Worm (Caenorhabditis elegans) whole organism, L3 larva: ENCODE data around the gene egl-43.

ENCODE experiments used
- ama-1 ChIP-seq: fragments of 150-350 bp; optimal IDR thresholded peaks from 2 replicates; lab custom pipeline; 2018
- elt-2 ChIP-seq: sonication (generic microtip); optimal IDR thresholded peaks from 2 replicates; lab custom pipeline; 2016; ENCODE audit warnings: missing genetic modification reagents, mild to moderate bottlenecking, missing genetic modification characterization, missing compliant biosample characterization
- mdl-1 ChIP-seq: fragments of 150-350 bp; optimal IDR thresholded peaks from 2 replicates; lab custom pipeline; 2014; ENCODE audit warnings: missing biosample characterization, missing genetic modification characterization
- nhr-76 ChIP-seq: fragments of 150-350 bp; sonication (generic microtip); optimal IDR thresholded peaks from 5 replicates; lab custom pipeline; 2014; ENCODE audit warnings: missing biosample characterization, missing genetic modification characterization
- skn-1 ChIP-seq: fragments of 150-350 bp; optimal IDR thresholded peaks from 2 replicates; lab custom pipeline; 2014; ENCODE audit warnings: missing biosample characterization, missing genetic modification characterization
- ztf-11 ChIP-seq: fragments of 150-350 bp; optimal IDR thresholded peaks from 2 replicates; lab custom pipeline; 2014; ENCODE audit warnings: missing biosample characterization, missing genetic modification characterization

DNA sequence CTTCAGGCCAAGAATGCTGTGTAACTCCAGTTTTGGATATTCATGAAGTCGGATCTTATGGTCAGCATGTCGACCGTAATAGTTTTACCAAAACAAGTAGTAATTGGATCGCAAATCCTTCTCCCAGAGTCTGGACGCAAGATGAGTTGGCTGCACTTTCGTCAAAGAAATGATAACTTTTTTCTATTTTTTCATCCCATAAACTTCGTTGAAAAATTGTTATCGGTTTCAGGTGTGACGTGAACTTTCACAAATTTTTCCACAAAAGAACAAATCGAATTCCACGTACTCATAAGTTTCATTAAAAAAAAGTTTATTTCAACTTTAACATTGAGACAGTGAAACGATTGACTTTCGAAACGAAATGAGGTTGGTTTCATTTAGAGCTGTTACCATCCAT is 52.9 kb downstream of the egl-43 start, which contains the start of gene ZK892.5:
- TF ChIP-seq nhr-76 (tag; lab: Kevin White, UChicago) (no peak), elt-2 (no peak), ztf-11 (tag; lab: Kevin White, UChicago) (no peak), ama-1 (lab: Kevin White, UChicago) (no peak), mdl-1 (tag; lab: Kevin White, UChicago) (no peak), skn-1 (no peak)
